Worm (Caenorhabditis elegans) whole organism, L2 larva: Measurements from ENCODE around the gene acr-2.

Source experiments
- C34F6.9 ChIP-seq: fragments of 150-350 bp; optimal IDR thresholded peaks from 2 replicates; lab custom pipeline; 2014; ENCODE audit warnings: missing biosample characterization, missing genetic modification characterization
- F13H6.1 ChIP-seq: sonication (generic microtip); optimal IDR thresholded peaks from 2 replicates; lab custom pipeline; 2016; ENCODE audit warnings: missing genetic modification characterization, missing compliant biosample characterization
- R02D3.7 ChIP-seq: fragments of 150-350 bp; optimal IDR thresholded peaks from 2 replicates; lab custom pipeline; 2014; ENCODE audit warnings: missing biosample characterization, missing genetic modification characterization
- alr-1 ChIP-seq: fragments of 150-350 bp; optimal IDR thresholded peaks from 2 replicates; lab custom pipeline; 2014; ENCODE audit warnings: missing biosample characterization, missing genetic modification characterization
- aly-2 ChIP-seq: fragments of 150-350 bp; optimal IDR thresholded peaks from 2 replicates; lab custom pipeline; 2014; ENCODE audit warnings: missing biosample characterization, missing genetic modification characterization
- ama-1 ChIP-seq: fragments of 150-350 bp; optimal IDR thresholded peaks from 2 replicates; lab custom pipeline; 2018; ENCODE audit warnings: inconsistent platforms
- blmp-1 ChIP-seq: sonication (generic microtip); optimal IDR thresholded peaks from 2 replicates; lab custom pipeline; 2017; ENCODE audit warnings: missing genetic modification characterization, mild to moderate bottlenecking, missing compliant biosample characterization, antibody characterized with exemption, moderate library complexity; ENCODE audit not compliant: insufficient read depth
- ceh-82 ChIP-seq: fragments of 150-350 bp; optimal IDR thresholded peaks from 2 replicates; lab custom pipeline; 2014; ENCODE audit warnings: missing biosample characterization, missing genetic modification characterization
- crh-2 ChIP-seq: sonication (generic microtip); optimal IDR thresholded peaks from 2 replicates; lab custom pipeline; 2017; ENCODE audit warnings: missing biosample characterization, missing genetic modification characterization
- dmd-4 ChIP-seq: sonication (generic microtip); optimal IDR thresholded peaks from 2 replicates; lab custom pipeline; 2017; ENCODE audit warnings: missing biosample characterization, missing genetic modification characterization
- egl-27 ChIP-seq: sonication (generic microtip); optimal IDR thresholded peaks from 3 replicates; lab custom pipeline; 2017; ENCODE audit warnings: missing biosample characterization, missing genetic modification reagents, missing genetic modification characterization
- elt-1 ChIP-seq: fragments of 150-350 bp; optimal IDR thresholded peaks from 2 replicates; lab custom pipeline; 2014; ENCODE audit warnings: missing biosample characterization, missing genetic modification characterization
- elt-3 ChIP-seq: sonication (generic microtip); optimal IDR thresholded peaks from 2 replicates; lab custom pipeline; 2017; ENCODE audit warnings: missing biosample characterization, missing genetic modification characterization
- gmeb-1 ChIP-seq: fragments of 150-350 bp; optimal IDR thresholded peaks from 2 replicates; lab custom pipeline; 2014; ENCODE audit warnings: missing biosample characterization, missing genetic modification characterization
- lin-11 ChIP-seq: fragments of 150-350 bp; sonication (generic microtip); optimal IDR thresholded peaks from 2 replicates; lab custom pipeline; 2014; ENCODE audit warnings: missing biosample characterization, missing genetic modification characterization, inconsistent platforms, mixed read lengths
- lin-39 ChIP-seq: fragments of 150-350 bp; optimal IDR thresholded peaks from 2 replicates; lab custom pipeline; 2014; ENCODE audit warnings: missing biosample characterization, missing genetic modification reagents, missing genetic modification characterization
- lsy-2 ChIP-seq, 2 experiments: fragments of 150-350 bp in 1 of 2; sonication (generic microtip) in 1 of 2; optimal IDR thresholded peaks; 2 replicates each; lab custom pipeline; 2014 to 2017; ENCODE audit warnings: missing biosample characterization in 2 of 2, missing genetic modification characterization in 2 of 2
- mab-5 ChIP-seq: fragments of 150-350 bp; optimal IDR thresholded peaks from 2 replicates; lab custom pipeline; 2014; ENCODE audit warnings: missing biosample characterization, missing genetic modification characterization
- mdl-1 ChIP-seq, 2 experiments: fragments of 150-350 bp in 1 of 2; sonication (generic microtip) in 1 of 2; optimal IDR thresholded peaks; 2 replicates each; lab custom pipeline; 2017; ENCODE audit warnings: missing biosample characterization in 2 of 2, missing genetic modification characterization in 2 of 2
- nhr-10 ChIP-seq: sonication (generic microtip); optimal IDR thresholded peaks from 2 replicates; lab custom pipeline; 2017; ENCODE audit warnings: missing biosample characterization, missing genetic modification characterization
- nhr-11 ChIP-seq: fragments of 150-350 bp; optimal IDR thresholded peaks from 2 replicates; lab custom pipeline; 2014; ENCODE audit warnings: missing biosample characterization, missing genetic modification characterization
- nhr-12 ChIP-seq: fragments of 150-350 bp; optimal IDR thresholded peaks from 2 replicates; lab custom pipeline; 2014; ENCODE audit warnings: missing biosample characterization, missing genetic modification characterization
- nhr-129 ChIP-seq: fragments of 150-350 bp; optimal IDR thresholded peaks from 2 replicates; lab custom pipeline; 2014; ENCODE audit warnings: missing biosample characterization, missing genetic modification characterization
- nhr-21 ChIP-seq: fragments of 150-350 bp; optimal IDR thresholded peaks from 2 replicates; lab custom pipeline; 2014; ENCODE audit warnings: missing biosample characterization, missing genetic modification characterization
- nhr-23 ChIP-seq: fragments of 150-350 bp; optimal IDR thresholded peaks from 2 replicates; lab custom pipeline; 2014; ENCODE audit warnings: missing biosample characterization, missing genetic modification reagents, missing genetic modification characterization
- nhr-25 ChIP-seq: fragments of 150-350 bp; sonication (generic microtip); optimal IDR thresholded peaks from 3 replicates; lab custom pipeline; 2014; ENCODE audit warnings: missing biosample characterization, missing genetic modification characterization
- nhr-6 ChIP-seq: fragments of 150-350 bp; optimal IDR thresholded peaks from 2 replicates; lab custom pipeline; 2014; ENCODE audit warnings: missing biosample characterization, missing genetic modification characterization
- nhr-77 ChIP-seq: fragments of 150-350 bp; optimal IDR thresholded peaks from 2 replicates; lab custom pipeline; 2014; ENCODE audit warnings: missing biosample characterization, missing genetic modification characterization
- peb-1 ChIP-seq: fragments of 150-350 bp; optimal IDR thresholded peaks from 2 replicates; lab custom pipeline; 2014; ENCODE audit warnings: missing biosample characterization, missing genetic modification characterization
- sem-4 ChIP-seq: fragments of 150-350 bp; optimal IDR thresholded peaks from 2 replicates; lab custom pipeline; 2014; ENCODE audit warnings: missing biosample characterization, missing genetic modification reagents, missing genetic modification characterization
- skn-1 ChIP-seq: sonication (generic microtip); optimal IDR thresholded peaks from 2 replicates; lab custom pipeline; 2017; ENCODE audit warnings: missing biosample characterization, missing genetic modification characterization
- sma-3 ChIP-seq: sonication (generic microtip); optimal IDR thresholded peaks from 2 replicates; lab custom pipeline; 2016; ENCODE audit warnings: missing genetic modification reagents, missing genetic modification characterization, missing compliant biosample characterization
- sma-9 ChIP-seq, 2 experiments: fragments of 150-350 bp in 1 of 2; sonication (generic microtip) in 1 of 2; optimal IDR thresholded peaks; 2 replicates each; lab custom pipeline; 2014 to 2016; ENCODE audit warnings: missing genetic modification characterization in 2 of 2, mild to moderate bottlenecking in 1 of 2, missing biosample characterization in 1 of 2, missing compliant biosample characterization in 1 of 2, missing genetic modification reagents in 1 of 2, moderate library complexity in 1 of 2
- snpc-4 ChIP-seq: fragments of 150-350 bp; optimal IDR thresholded peaks from 2 replicates; lab custom pipeline; 2014; ENCODE audit warnings: missing biosample characterization, missing genetic modification characterization
- unc-55 ChIP-seq: fragments of 150-350 bp; sonication (generic microtip); optimal IDR thresholded peaks from 3 replicates; lab custom pipeline; 2014; ENCODE audit warnings: missing biosample characterization, missing genetic modification reagents, missing genetic modification characterization
- unc-62 ChIP-seq: fragments of 150-350 bp; optimal IDR thresholded peaks from 2 replicates; lab custom pipeline; 2014; ENCODE audit warnings: missing biosample characterization, missing genetic modification reagents, missing genetic modification characterization
- zag-1 ChIP-seq: fragments of 150-350 bp; optimal IDR thresholded peaks from 2 replicates; lab custom pipeline; 2014; ENCODE audit warnings: missing biosample characterization, missing genetic modification characterization
- ztf-1 ChIP-seq: fragments of 200-800 bp; sonication (Bioruptor generic); conservative IDR thresholded peaks from 2 replicates; pipeline ENCODE4 v1.3.6; 2022; ENCODE audit warnings: missing genetic modification characterization, missing compliant biosample characterization
- ztf-11 ChIP-seq: sonication (generic microtip); optimal IDR thresholded peaks from 2 replicates; lab custom pipeline; 2017; ENCODE audit warnings: missing biosample characterization, missing genetic modification characterization
- ztf-4 ChIP-seq: fragments of 150-350 bp; optimal IDR thresholded peaks from 2 replicates; lab custom pipeline; 2014; ENCODE audit warnings: missing biosample characterization, missing genetic modification characterization

The acr-2 gene

DNA sequence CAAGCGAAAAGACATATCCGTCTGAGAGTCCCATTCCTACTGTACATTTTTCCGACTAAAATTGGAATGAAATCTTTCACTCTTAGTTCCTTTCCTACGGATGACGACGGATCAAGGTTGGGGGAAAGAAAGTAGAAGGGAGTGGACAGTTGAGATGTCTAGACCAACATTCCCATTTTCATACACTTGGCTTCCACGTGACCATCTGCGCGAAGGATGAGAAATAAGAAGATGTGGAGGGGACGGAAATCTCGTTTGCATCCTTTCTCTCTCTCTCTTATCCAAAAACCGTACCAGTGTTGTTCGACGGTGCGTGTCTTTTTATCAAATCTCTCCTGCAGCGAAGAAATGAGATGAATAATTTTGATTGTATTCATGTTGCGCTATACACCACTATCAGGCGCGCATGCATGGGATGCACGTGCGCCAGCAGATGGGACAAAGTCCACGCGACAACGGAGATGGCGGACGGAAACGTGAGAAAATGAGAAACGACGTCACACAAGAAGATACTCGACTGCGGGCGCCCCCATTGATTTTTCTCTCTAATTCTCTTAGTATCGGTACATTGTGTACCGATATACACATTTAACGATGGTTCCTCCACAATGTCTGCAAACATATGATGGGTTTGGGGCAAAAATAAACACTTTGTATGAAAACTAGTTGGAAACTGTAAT lies 35.1 kb downstream of the acr-2 start (continued):
- TF ChIP-seq ceh-82 (tag; lab: Kevin White, UChicago) (no peak), ztf-4 (peak; percentile 58), nhr-23 (tag; lab: Kevin White, UChicago) (no peak), egl-27 (tag; lab: Kevin White, UChicago) (peak; percentile 96), nhr-11 (no peak), nhr-77 (no peak), alr-1 (tag; lab: Kevin White, UChicago) (no peak), dmd-4 (tag; lab: Kevin White, UChicago) (no peak), sma-9 (GFP tag; optimal IDR thresholded peaks at IDR 0.05; lab: Kevin White, UChicago) (peak; percentile 100), sma-9 (tag; optimal IDR thresholded peaks at IDR 0.05; lab: Kevin White, UChicago) (peak; percentile 80), R02D3.7 (tag; lab: Kevin White, UChicago) (no peak), F13H6.1 (peak; percentile 98), elt-3 (no peak), sem-4 (tag; lab: Kevin White, UChicago) (peak; percentile 95), mdl-1 (tag; optimal IDR thresholded peaks at IDR 0.05; lab: Kevin White, UChicago) (peak; percentile 100), ama-1 (no peak), crh-2 (tag; lab: Kevin White, UChicago) (peak; percentile 94), lin-39 (tag; lab: Kevin White, UChicago) (no peak), nhr-6 (peak; percentile 68), sma-3 (GFP tag; lab: Kevin White, UChicago) (peak; percentile 99), zag-1 (peak; percentile 29), nhr-25 (peak; percentile 96), skn-1 (tag; lab: Kevin White, UChicago) (no peak), C34F6.9 (peak; percentile 80), elt-1 (tag; lab: Kevin White, UChicago) (no peak)

DNA sequence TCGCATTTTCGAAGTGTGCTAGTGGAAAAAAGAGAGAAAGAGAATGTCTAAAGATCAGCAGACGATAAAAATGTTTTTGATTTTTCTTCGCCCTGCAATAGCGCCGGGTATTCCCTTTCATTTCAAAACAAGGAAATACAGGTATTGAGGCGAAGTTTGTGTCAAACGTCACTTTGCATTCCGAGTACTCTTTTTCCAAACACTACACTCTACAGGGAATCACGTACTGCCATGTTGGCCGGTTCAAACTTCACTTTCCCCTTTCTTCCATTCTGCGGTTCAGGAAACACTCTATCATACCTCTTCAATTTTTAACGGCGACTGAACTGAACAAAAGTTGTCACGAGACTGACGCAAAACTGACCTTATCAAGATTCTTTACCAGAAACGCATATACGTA lies 36.2 kb downstream of the acr-2 start:
- TF ChIP-seq blmp-1 (tag; lab: Kevin White, UChicago): peak; percentile 52
- no peak for TF ChIP-seq nhr-10 (tag; lab: Kevin White, UChicago)

ce11 chrX:6739034-6740008 lies 37.0 kb downstream of the acr-2 start:
- TF ChIP-seq nhr-21 (tag; lab: Kevin White, UChicago) (peak; percentile 15), peb-1 (tag; lab: Kevin White, UChicago) (no peak), blmp-1 (tag; lab: Kevin White, UChicago) (peak; percentile 39), unc-62 (GFP tag; lab: Kevin White, UChicago) (no peak), ztf-1 (GFP tag; lab: Robert Waterston, UW) (no peak), C34F6.9 (peak; percentile 37), sem-4 (tag; lab: Kevin White, UChicago) (no peak), sma-3 (GFP tag; lab: Kevin White, UChicago) (peak; percentile 74), mdl-1 (tag; optimal IDR thresholded peaks at IDR 0.05; lab: Kevin White, UChicago) (peak; percentile 74 to 97), lsy-2 (tag; optimal IDR thresholded peaks at IDR 0.05; lab: Kevin White, UChicago) (peak in 1 of 2 experiments; percentile 30), aly-2 (tag; lab: Kevin White, UChicago) (no peak), unc-55 (GFP tag; lab: Kevin White, UChicago) (no peak), nhr-25 (peak; percentile 97), mab-5 (tag; lab: Kevin White, UChicago) (no peak), sma-9 (GFP tag; optimal IDR thresholded peaks at IDR 0.05; lab: Kevin White, UChicago) (peak; percentile 83), sma-9 (tag; optimal IDR thresholded peaks at IDR 0.05; lab: Kevin White, UChicago) (no peak), nhr-12 (tag; lab: Kevin White, UChicago) (no peak), ama-1 (peak; percentile 7), lin-11 (tag; lab: Kevin White, UChicago) (no peak), zag-1 (peak; percentile 38), crh-2 (tag; lab: Kevin White, UChicago) (peak; percentile 51), snpc-4 (tag; lab: Kevin White, UChicago) (no peak), nhr-23 (tag; lab: Kevin White, UChicago) (no peak), nhr-6 (no peak), F13H6.1 (peak; percentile 7), ztf-11 (tag; lab: Kevin White, UChicago) (no peak), elt-3 (no peak), gmeb-1 (tag; lab: Kevin White, UChicago) (peak; percentile 28), ztf-4 (peak; percentile 43), nhr-129 (tag; lab: Kevin White, UChicago) (peak; percentile 65), skn-1 (tag; lab: Kevin White, UChicago) (no peak), nhr-11 (no peak)
